Worm (Caenorhabditis elegans): ENCODE data around the gene K08D9.2.
A peak's percentile ranks its signal among the peaks of the same experiment; 100 is the strongest.

The K08D9.2 gene

DNA sequence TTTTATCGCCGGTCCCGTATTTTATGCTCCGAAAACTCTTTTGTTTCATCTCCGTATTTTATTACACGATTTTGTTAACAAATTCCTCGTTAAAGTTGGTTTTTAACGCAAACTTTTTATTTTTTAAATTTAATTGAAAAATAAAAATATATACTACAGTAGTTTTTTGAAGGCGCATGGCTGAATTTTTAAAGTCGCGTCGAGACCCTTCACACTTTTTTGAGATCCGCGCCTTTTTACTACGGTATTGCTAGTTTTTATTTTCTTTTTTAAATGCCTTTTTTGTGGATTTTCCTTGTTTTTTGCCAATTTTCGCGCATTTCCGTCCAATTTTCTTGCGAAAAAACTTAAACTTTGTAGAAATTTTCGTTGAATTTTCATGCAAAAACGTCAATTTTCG lies 23.0 kb upstream of the K08D9.2 start (continued):
- TF ChIP-seq dox-1 (GFP tag; IDR thresholded peaks at IDR 0.05) = peak; percentile 48; the same call in 1 of the 2 replicates
- TF ChIP-seq F33H1.4 (GFP tag; IDR thresholded peaks at IDR 0.05) = peak; percentile 98
- TF ChIP-seq madf-8 (GFP tag; conservative IDR thresholded peaks at IDR 0.05) = peak; percentile 91
- TF ChIP-seq ceh-91 (GFP tag; IDR thresholded peaks at IDR 0.05) = peak; percentile 68; the same call in 1 of the 2 replicates
- no peak for TF ChIP-seq ztf-26 (tag; optimal IDR thresholded peaks at IDR 0.05)
- TF ChIP-seq B0035.1 (tag; optimal IDR thresholded peaks at IDR 0.05) = no peak
- peak; percentile 82 for TF ChIP-seq D2030.7 (GFP tag; IDR thresholded peaks at IDR 0.05)
- no peak for TF ChIP-seq hlh-26 (GFP tag; conservative IDR thresholded peaks at IDR 0.05)
- no peak for TF ChIP-seq rpc-1 (optimal IDR thresholded peaks at IDR 0.05)
- no peak for TF ChIP-seq rpc-1 (tag; optimal IDR thresholded peaks at IDR 0.05)
- TF ChIP-seq tbp1 (GFP tag; optimal IDR thresholded peaks at IDR 0.05) = peak; percentile 26
- peak; percentile 47; the same call in 1 of the 2 replicates for TF ChIP-seq mcd-1 (GFP tag; IDR thresholded peaks at IDR 0.05)
- no peak for TF ChIP-seq athp-1 (tag; optimal IDR thresholded peaks at IDR 0.05)
- TF ChIP-seq aptf-3 (GFP tag; IDR thresholded peaks at IDR 0.05) = no peak

- TF ChIP-seq F33H1.4 (GFP tag; IDR thresholded peaks at IDR 0.05) = no peak
- no peak for TF ChIP-seq egl-44 (GFP tag; IDR thresholded peaks at IDR 0.05)
- TF ChIP-seq T07F8.4 (tag; optimal IDR thresholded peaks at IDR 0.05) = no peak
- no peak for TF ChIP-seq him-1 (tag; optimal IDR thresholded peaks at IDR 0.05)
- no peak for TF ChIP-seq snpc-1.3 (tag; optimal IDR thresholded peaks at IDR 0.05; ENCODE audit: insufficient read depth)
- no peak for TF ChIP-seq lin-26 (GFP tag; IDR thresholded peaks at IDR 0.05)
- no peak for TF ChIP-seq hmg-20 (GFP tag; IDR thresholded peaks at IDR 0.05)
- TF ChIP-seq ztf-25 (GFP tag; IDR thresholded peaks at IDR 0.05) = no peak
- 0 out of 2 replicates have a peak, but pooled peaks have one; percentile 9 for TF ChIP-seq hmg-1.2 (GFP tag; IDR thresholded peaks at IDR 0.05)
Measured at ce11 chrV:3208940-3209339, 18.5 kb upstream of the K08D9.2 start.

ce11 chrV:3210147-3210546 lies 17.3 kb upstream of the K08D9.2 start, which contains the start of gene apx-1:
TSS of gene apx-1 (plus strand) at chrV:3210196.
- TF ChIP-seq snpc-1.3 (tag; optimal IDR thresholded peaks at IDR 0.05; ENCODE audit: insufficient read depth) (no peak), zfh-2 (GFP tag; conservative IDR thresholded peaks at IDR 0.05) (peak; percentile 72), egrh-3 (GFP tag; IDR thresholded peaks at IDR 0.05) (peak; percentile 10; the same call in 1 of the 2 replicates)

ce11 chrV:3218604-3219003 lies 8.9 kb upstream of the K08D9.2 start:
- TF ChIP-seq F57A8.1 (GFP tag; optimal IDR thresholded peaks at IDR 0.05) = no peak
- TF ChIP-seq Y79H2A.3 (GFP tag; conservative IDR thresholded peaks at IDR 0.05) = no peak

DNA sequence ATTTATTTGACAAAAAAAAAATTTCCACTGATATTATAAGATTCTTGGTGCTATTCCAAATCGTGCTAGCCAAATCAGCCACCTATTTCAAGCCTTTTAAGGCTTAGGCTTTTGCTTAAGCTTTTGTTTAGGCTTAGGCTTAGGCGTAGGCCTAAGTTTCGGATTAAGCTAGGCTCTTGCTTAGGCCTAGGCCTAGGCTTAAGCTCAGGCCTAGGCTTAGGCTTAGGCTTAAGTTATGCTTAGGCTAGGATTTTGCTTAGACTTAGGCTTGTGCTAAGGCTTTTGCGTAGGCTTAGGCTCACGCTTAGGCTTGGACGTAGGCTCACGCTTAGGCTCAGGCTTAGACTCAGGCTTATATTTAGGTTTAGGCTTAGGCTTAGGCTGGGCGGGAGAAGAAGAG lies 2.7 kb downstream of the K08D9.2 start:
- TF ChIP-seq egl-18 (GFP tag; IDR thresholded peaks at IDR 0.05) (no peak), athp-1 (tag; optimal IDR thresholded peaks at IDR 0.05) (no peak), F22D6.2 (tag; optimal IDR thresholded peaks at IDR 0.05) (no peak), mxl-1 (tag; optimal IDR thresholded peaks at IDR 0.05) (no peak), pha-4 (tag; optimal IDR thresholded peaks at IDR 0.05) (no peak), somi-1 (GFP tag; optimal IDR thresholded peaks at IDR 0.05) (no peak), pbrm-1 (GFP tag; IDR thresholded peaks at IDR 0.05) (no peak), tbx-9 (tag; optimal IDR thresholded peaks at IDR 0.05; ENCODE audit: borderline replicate concordance) (no peak), F39B2.1 (GFP tag; IDR thresholded peaks at IDR 0.05) (no peak), snpc-4 (GFP tag; optimal IDR thresholded peaks at IDR 0.05) (no peak), snpc-4 (tag; optimal IDR thresholded peaks at IDR 0.05) (no peak), ekl-4 (GFP tag; IDR thresholded peaks at IDR 0.05) (no peak), ztf-3 (GFP tag; optimal IDR thresholded peaks at IDR 0.05) (no peak), hmg-1.2 (GFP tag; IDR thresholded peaks at IDR 0.05) (no peak), chd-7 (tag; optimal IDR thresholded peaks at IDR 0.05) (no peak), nhr-179 (tag; optimal IDR thresholded peaks at IDR 0.05) (no peak)

Data from whole organism, young adult.